Worm (Caenorhabditis elegans) whole organism, young adult: ENCODE measurements around the gene T08D2.8.
"Not testable (repeated sequence)": the region's sequence is repeated elsewhere in the genome, so short reads cannot be mapped to it uniquely, and the experiment has no call there.

ENCODE experiments used
- B0035.1 ChIP-seq: sonication (generic microtip); optimal IDR thresholded peaks from 2 replicates; lab custom pipeline; 2016; ENCODE audit warnings: missing genetic modification characterization, mild to moderate bottlenecking, missing compliant biosample characterization, missing genotype, missing genetic modification reagents
- B0336.3 ChIP-seq: fragments of 200-800 bp; sonication (Bioruptor generic); IDR thresholded peaks from 2 replicates; pipeline ENCODE4 v1.3.6; 2022; ENCODE audit warnings: missing genetic modification characterization, missing compliant biosample characterization
- C06A6.2 ChIP-seq: fragments of 200-800 bp; sonication (Bioruptor generic); conservative IDR thresholded peaks from 2 replicates; pipeline ENCODE4 v1.3.6; 2022; ENCODE audit warnings: missing genetic modification characterization, missing compliant biosample characterization
- D2030.7 ChIP-seq: fragments of 200-800 bp; sonication (Bioruptor generic); IDR thresholded peaks from 2 replicates; pipeline ENCODE4 v1.3.6; 2022; ENCODE audit warnings: missing genetic modification reagents, missing genetic modification characterization, missing compliant biosample characterization
- F33H1.4 ChIP-seq: fragments of 200-800 bp; sonication (Bioruptor generic); IDR thresholded peaks from 2 replicates; pipeline ENCODE4 v1.3.6; 2022; ENCODE audit warnings: missing genetic modification reagents, missing genetic modification characterization, missing compliant biosample characterization
- Y53F4B.3 ChIP-seq: fragments of 200-800 bp; sonication (Bioruptor generic); IDR thresholded peaks from 2 replicates; pipeline ENCODE4 v1.3.6; 2022; ENCODE audit warnings: missing genetic modification reagents, missing genetic modification characterization, missing compliant biosample characterization
- Y67H2A.10 ChIP-seq: fragments of 200-800 bp; sonication (Bioruptor generic); conservative IDR thresholded peaks from 2 replicates; pipeline ENCODE4 v1.3.6; 2022; ENCODE audit warnings: missing genetic modification reagents, missing genetic modification characterization, missing compliant biosample characterization
- cebp-1 ChIP-seq, 2 experiments: fragments of 200-800 bp in 1 of 2; sonication (Bioruptor generic) in 1 of 2; sonication (generic microtip) in 1 of 2; IDR thresholded peaks in 1 of 2; optimal IDR thresholded peaks in 1 of 2; 2 replicates each; pipeline versions ENCODE4 v1.3.6 to Lab custom; 2017 to 2022; ENCODE audit warnings: missing compliant biosample characterization in 2 of 2, missing genetic modification characterization in 2 of 2, mild to moderate bottlenecking in 1 of 2, missing genetic modification reagents in 1 of 2, moderate library complexity in 1 of 2
- cebp-2 ChIP-seq: fragments of 200-800 bp; sonication (Bioruptor generic); IDR thresholded peaks from 2 replicates; pipeline ENCODE4 v1.3.6; 2022; ENCODE audit warnings: missing genetic modification characterization, missing compliant biosample characterization
- ceh-100 ChIP-seq: fragments of 200-800 bp; sonication (Bioruptor generic); IDR thresholded peaks from 2 replicates; pipeline ENCODE4 v1.3.6; 2022; ENCODE audit warnings: missing genetic modification reagents, missing genetic modification characterization, missing compliant biosample characterization
- chd-7 ChIP-seq: sonication (generic microtip); optimal IDR thresholded peaks from 2 replicates; lab custom pipeline; 2016; ENCODE audit warnings: mild to moderate bottlenecking, missing genetic modification characterization, moderate library complexity, missing compliant biosample characterization
- dox-1 ChIP-seq: fragments of 200-800 bp; sonication (Bioruptor generic); IDR thresholded peaks from 2 replicates; pipeline ENCODE4 v1.3.6; 2022; ENCODE audit warnings: missing genetic modification reagents, missing genetic modification characterization, missing compliant biosample characterization
- hmg-1.2 ChIP-seq: fragments of 200-800 bp; sonication (Bioruptor generic); IDR thresholded peaks from 2 replicates; pipeline ENCODE4 v1.3.6; 2022; ENCODE audit warnings: missing genetic modification reagents, missing genetic modification characterization, missing compliant biosample characterization
- hmg-20 ChIP-seq: fragments of 200-800 bp; sonication (Bioruptor generic); IDR thresholded peaks from 2 replicates; pipeline ENCODE4 v1.3.6; 2022; ENCODE audit warnings: missing genetic modification reagents, missing genetic modification characterization, missing compliant biosample characterization
- hsf-1 ChIP-seq: fragments of 200-800 bp; sonication (Bioruptor generic); IDR thresholded peaks from 2 replicates; pipeline ENCODE4 v1.3.6; 2022; ENCODE audit warnings: missing genetic modification reagents, missing genetic modification characterization, missing compliant biosample characterization
- let-526 ChIP-seq: fragments of 200-800 bp; sonication (Bioruptor generic); IDR thresholded peaks from 2 replicates; pipeline ENCODE4 v1.3.6; 2022; ENCODE audit warnings: missing genetic modification reagents, missing genetic modification characterization, missing compliant biosample characterization
- lsl-1 ChIP-seq: fragments of 200-800 bp; sonication (Bioruptor generic); optimal IDR thresholded peaks from 2 replicates; lab custom pipeline; 2018; ENCODE audit warnings: mild to moderate bottlenecking, missing genetic modification characterization, moderate library complexity, missing compliant biosample characterization
- madf-6 ChIP-seq: fragments of 200-800 bp; sonication (Bioruptor generic); IDR thresholded peaks from 2 replicates; pipeline ENCODE4 v1.3.6; 2022; ENCODE audit warnings: missing genetic modification reagents, missing genetic modification characterization, missing compliant biosample characterization
- nhr-27 ChIP-seq: fragments of 200-800 bp; sonication (Bioruptor generic); optimal IDR thresholded peaks from 2 replicates; lab custom pipeline; 2018; ENCODE audit warnings: mild to moderate bottlenecking, missing genetic modification characterization, moderate library complexity, missing compliant biosample characterization
- pha-4 ChIP-seq: fragments of 150-350 bp; sonication (generic microtip); optimal IDR thresholded peaks from 2 replicates; lab custom pipeline; 2014; ENCODE audit warnings: missing biosample characterization, missing genetic modification reagents, missing genetic modification characterization
- repo-1 ChIP-seq: sonication (generic microtip); optimal IDR thresholded peaks from 2 replicates; lab custom pipeline; 2017; ENCODE audit warnings: mild to moderate bottlenecking, missing genetic modification characterization, missing compliant biosample characterization
- sea-2 ChIP-seq: fragments of 200-800 bp; sonication (Bioruptor generic); IDR thresholded peaks from 2 replicates; pipeline ENCODE4 v1.3.6; 2022; ENCODE audit warnings: missing genetic modification characterization, missing compliant biosample characterization
- tbx-9 ChIP-seq: sonication (generic microtip); optimal IDR thresholded peaks from 2 replicates; lab custom pipeline; 2016; ENCODE audit warnings: borderline replicate concordance, missing genetic modification characterization, inconsistent platforms, missing compliant biosample characterization
- unc-130 ChIP-seq: sonication (generic microtip); optimal IDR thresholded peaks from 2 replicates; lab custom pipeline; 2016; ENCODE audit warnings: missing genetic modification reagents, missing genetic modification characterization, missing compliant biosample characterization
- xnd-1 ChIP-seq: sonication (generic microtip); optimal IDR thresholded peaks from 2 replicates; lab custom pipeline; 2016; ENCODE audit warnings: missing genotype, missing genetic modification reagents, missing genetic modification characterization, missing compliant biosample characterization
- ztf-3 ChIP-seq: fragments of 200-800 bp; sonication (Bioruptor generic); optimal IDR thresholded peaks from 2 replicates; lab custom pipeline; 2018; ENCODE audit warnings: mild to moderate bottlenecking, missing genetic modification characterization, missing compliant biosample characterization

T08D2.8 gene

DNA sequence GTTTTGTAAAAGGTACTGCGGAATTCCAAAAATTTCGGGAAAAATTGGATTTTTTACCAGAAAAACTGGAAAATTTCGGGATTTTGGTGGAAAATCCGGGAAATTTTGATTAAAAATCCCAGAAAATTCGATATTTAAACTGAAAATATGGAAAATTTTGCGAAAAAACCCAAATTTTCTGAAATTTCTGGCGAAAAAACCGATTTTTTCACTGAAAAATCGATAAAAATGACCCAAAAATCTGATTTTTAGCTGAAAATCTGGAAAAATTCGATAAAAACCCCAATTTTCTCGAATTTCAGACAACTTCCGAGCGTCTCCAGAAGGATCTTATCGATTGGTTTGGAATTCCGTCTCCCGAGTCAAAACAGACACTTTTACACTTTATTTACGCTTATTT lies at the start of gene T08D2.8:
Gene T08D2.8, plus strand, starts transcription at position 301 of the 400 bp plus-strand sequence.
- TF ChIP-seq cebp-2 (GFP tag; lab: Robert Waterston, UW) (no peak), tbx-9 (tag; lab: Kevin White, UChicago) (no peak), repo-1 (no peak), B0035.1 (tag; lab: Kevin White, UChicago) (no peak)

DNA sequence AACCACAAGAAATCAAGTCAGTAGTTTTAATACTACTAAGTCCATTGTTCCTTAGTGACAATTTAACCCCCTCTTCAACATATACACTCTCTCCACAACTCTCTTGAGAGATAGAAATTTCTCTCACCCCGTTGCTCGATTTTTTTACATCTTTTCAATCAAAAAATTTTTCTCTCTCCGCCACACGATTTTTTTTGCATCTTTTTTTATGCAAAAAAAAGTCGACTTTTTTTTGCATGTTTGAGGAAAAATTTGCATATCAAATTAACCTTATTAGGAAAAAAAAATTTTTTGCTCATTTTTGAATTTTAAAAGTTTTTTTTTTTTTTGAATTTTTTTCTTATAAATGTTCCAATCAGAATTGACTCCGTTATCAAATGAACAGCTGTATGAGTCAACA lies 45.8 kb upstream of the T08D2.8 start:
- no peak for TF ChIP-seq sea-2
- TF ChIP-seq let-526 (GFP tag; lab: Robert Waterston, UW) = no peak
- TF ChIP-seq hmg-20 = no peak
- TF ChIP-seq pha-4 (tag; lab: Kevin White, UChicago) = no peak
- TF ChIP-seq unc-130 (GFP tag; lab: Kevin White, UChicago) = no peak
- no peak for TF ChIP-seq ceh-100 (GFP tag; lab: Robert Waterston, UW)
- TF ChIP-seq nhr-27 (tag; lab: Kevin White, UChicago) = no peak
- no peak for TF ChIP-seq Y53F4B.3 (GFP tag; lab: Robert Waterston, UW)
- TF ChIP-seq lsl-1 (GFP tag; lab: Kevin White, UChicago) = no peak
- TF ChIP-seq hsf-1 (GFP tag; lab: Robert Waterston, UW) = no peak
- TF ChIP-seq hmg-1.2 (GFP tag; lab: Robert Waterston, UW) = no peak
- TF ChIP-seq C06A6.2 (GFP tag; lab: Robert Waterston, UW) = no peak
- no peak for TF ChIP-seq dox-1 (GFP tag; lab: Robert Waterston, UW)

DNA sequence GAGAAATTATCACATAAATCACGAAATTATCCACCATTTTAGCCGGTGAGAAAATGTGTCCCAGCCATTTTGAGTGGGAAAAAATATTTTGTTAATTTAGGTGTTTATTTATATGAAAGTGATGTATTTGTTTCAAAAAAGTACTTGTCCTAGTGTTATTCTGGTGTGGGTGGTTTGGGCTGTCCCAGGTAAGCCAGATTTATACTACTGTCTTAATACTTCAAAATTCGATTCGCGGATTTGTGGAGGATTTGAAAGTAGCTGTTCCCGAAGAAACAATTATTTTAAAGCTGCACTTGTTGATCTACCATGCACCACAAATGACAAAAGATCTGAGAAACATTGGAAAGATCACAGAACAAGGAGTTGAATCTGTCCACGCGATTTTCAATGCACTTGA lies 44.8 kb upstream of the T08D2.8 start, which contains the start of gene Y73B3A.11:
Gene Y73B3A.11, plus strand, starts transcription at position 301 of the 400 bp plus-strand sequence.
- TF ChIP-seq Y67H2A.10 (GFP tag; lab: Robert Waterston, UW) = no peak
- TF ChIP-seq cebp-1 (GFP tag; IDR thresholded peaks at IDR 0.05; lab: Robert Waterston, UW) = no peak
- TF ChIP-seq cebp-1 (tag; optimal IDR thresholded peaks at IDR 0.05; lab: Kevin White, UChicago) = no peak
- no peak for TF ChIP-seq xnd-1 (tag; lab: Kevin White, UChicago)
- TF ChIP-seq, all 124 proteins: peak for 0

DNA sequence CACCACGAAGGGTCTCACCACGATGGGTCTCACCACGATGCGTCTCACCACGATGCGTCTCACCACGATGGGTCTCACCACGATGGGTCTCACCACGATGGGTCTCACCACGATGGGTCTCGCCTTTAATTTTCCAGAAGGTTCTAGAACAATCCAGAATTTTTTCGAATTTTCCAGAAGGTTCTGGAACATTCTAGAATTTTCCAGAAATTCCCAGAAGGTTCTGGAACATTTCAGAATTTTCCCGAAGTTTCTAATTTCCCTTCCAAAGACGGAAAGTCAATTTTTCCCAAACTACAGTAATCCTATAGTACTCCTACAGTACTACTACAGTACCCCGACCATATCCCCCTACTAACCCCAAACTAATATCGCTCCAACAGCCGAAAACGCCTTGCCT lies 31.0 kb upstream of the T08D2.8 start:
- TF ChIP-seq F33H1.4 (GFP tag; lab: Robert Waterston, UW) (peak; percentile 43), D2030.7 (0 out of 2 replicates have a peak, but pooled peaks have one; percentile 24), hsf-1 (GFP tag; lab: Robert Waterston, UW) (peak; percentile 94), dox-1 (GFP tag; lab: Robert Waterston, UW) (peak; percentile 43; the same call in 1 of the 2 replicates)

DNA sequence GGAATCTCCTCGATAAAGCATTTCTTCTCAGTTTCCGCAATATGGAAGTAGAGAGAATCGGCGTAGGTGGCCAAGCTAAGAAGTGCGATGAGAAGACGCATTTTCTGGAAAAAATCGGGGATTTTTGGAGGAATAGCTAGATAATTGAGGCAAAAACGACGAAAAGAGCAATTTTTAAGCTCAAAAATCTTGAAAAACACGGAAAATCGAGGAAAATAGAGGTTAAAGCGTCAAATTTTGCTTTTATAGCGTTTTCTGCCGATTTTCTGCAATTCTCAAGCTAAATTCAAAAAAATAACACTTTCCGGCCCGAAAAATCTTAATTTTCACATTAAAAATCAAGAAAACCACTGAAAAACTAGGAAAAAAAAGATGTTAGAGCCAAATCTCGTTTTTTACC lies 29.6 kb upstream of the T08D2.8 start, which contains the start of gene tmed-12:
Gene tmed-12, minus strand, starts transcription at position 101 of the 400 bp plus-strand sequence.
- TF ChIP-seq B0336.3 (GFP tag; lab: Robert Waterston, UW); chd-7 (tag; lab: Kevin White, UChicago); ztf-3 (GFP tag; lab: Kevin White, UChicago): not testable (repeated sequence)

DNA sequence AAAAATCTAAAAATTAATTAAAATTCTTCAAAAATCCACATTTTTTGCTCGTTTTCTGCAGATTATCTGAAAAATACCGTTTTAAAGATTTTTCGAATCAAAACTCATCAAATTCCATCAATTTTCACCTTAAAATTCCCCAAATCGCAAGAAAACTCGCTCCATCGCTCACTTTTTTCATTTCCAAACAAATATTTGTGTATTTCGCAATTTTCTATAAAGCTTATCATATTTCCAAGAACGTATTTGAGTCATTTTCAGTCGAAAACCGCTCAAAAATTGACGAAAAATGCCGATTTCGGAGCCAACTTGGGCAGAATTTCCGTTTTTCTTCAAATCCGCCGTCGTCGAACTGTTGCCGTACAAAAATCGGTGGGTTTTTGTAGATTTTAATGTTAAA lies 28.8 kb upstream of the T08D2.8 start:
- TF ChIP-seq cebp-1 (GFP tag; IDR thresholded peaks at IDR 0.05; lab: Robert Waterston, UW) (peak; percentile 79), cebp-1 (tag; optimal IDR thresholded peaks at IDR 0.05; lab: Kevin White, UChicago) (peak; percentile 77)

DNA sequence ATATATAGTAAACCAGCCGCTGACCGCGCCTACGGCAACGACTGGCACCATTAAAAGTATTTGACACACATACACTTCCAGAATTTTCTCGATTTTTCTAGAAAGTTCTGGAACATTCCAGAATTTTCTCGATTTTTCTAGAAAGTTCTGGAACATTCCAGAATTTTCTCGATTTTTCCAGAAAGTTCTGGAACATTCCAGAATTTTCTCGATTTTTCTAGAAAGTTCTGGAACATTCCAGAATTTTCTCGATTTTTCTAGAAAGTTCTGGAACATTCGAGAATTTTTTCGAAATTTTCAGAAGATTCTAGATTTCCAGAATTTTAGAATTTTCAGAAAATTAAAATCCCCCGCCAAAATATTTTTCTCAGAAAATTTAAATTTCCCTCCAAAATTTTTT lies 24.1 kb upstream of the T08D2.8 start:
- peak; percentile 64 for TF ChIP-seq dox-1 (GFP tag; lab: Robert Waterston, UW)
- peak; percentile 93 for TF ChIP-seq hsf-1 (GFP tag; lab: Robert Waterston, UW)
- TF ChIP-seq madf-6 (GFP tag; lab: Robert Waterston, UW) = 0 out of 2 replicates have a peak, but pooled peaks have one; percentile 16
